Fruit fly (Drosophila melanogaster): Measurements from ENCODE around the gene CG31036.
"Not testable (repeated sequence)": the region's sequence is repeated elsewhere in the genome, so short reads cannot be mapped to it uniquely, and the experiment has no call there.

Gene CG31036

DNA sequence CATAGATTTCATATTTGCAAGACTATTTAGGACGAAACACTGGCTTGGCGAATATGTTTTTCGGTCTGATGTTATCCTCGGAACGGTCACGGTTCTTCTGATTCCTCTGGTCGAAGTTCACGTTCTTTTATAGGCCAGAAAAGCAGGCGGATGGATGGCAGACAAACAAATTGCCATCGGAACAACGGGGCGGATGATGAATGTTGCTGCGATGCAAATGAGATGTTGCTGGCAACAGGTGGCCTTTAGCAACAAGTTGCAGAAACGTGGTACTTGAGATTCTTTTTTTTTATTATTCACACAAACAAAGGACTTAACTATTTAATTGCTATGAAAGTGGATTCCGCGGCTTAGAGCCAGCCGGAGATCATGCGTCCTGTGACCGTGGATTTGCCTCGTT lies 6.3 kb downstream of the CG31036 start, which contains the start of gene Capa:
Capa (minus strand) TSS at position 101 of the 400 bp plus-strand sequence.
- no peak for TF ChIP-seq EcR (GFP tag; optimal IDR thresholded peaks at IDR 0.05)

DNA sequence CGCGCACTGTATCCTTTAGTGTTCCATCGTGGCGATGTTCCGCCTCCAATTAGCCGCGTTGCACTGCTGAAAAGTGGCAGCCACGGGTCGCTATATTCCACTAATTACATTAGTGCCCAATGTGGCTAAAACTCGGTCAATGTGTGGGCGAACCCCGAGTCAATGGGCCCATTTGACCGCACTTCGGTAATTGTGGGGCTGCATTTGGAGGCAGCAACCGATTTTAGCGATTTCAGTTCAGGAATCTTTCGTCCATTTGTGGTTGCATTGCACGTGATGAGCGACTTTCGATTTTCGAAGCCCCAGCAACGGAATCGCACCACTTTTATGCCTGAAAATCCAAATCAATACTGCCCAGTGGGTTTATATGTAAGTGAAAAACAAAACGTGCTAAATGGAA lies 12.3 kb downstream of the CG31036 start, which contains the start of gene trp:
trp (minus strand) TSS at position 101 of the 400 bp plus-strand sequence.
- TF ChIP-seq CG8159 (tag; optimal IDR thresholded peaks at IDR 0.05) = no peak
- no peak for TF ChIP-seq Snoo (tag; optimal IDR thresholded peaks at IDR 0.05)
- no peak for TF ChIP-seq EcR (GFP tag; optimal IDR thresholded peaks at IDR 0.05)
- TF ChIP-seq Pif1B (GFP tag; optimal IDR thresholded peaks at IDR 0.05) = no peak
- no peak for TF ChIP-seq gl (tag; optimal IDR thresholded peaks at IDR 0.05)
- no peak for TF ChIP-seq CG34367 (tag; optimal IDR thresholded peaks at IDR 0.05)
- TF ChIP-seq CG10348 (GFP tag; IDR thresholded peaks at IDR 0.05) = no peak

DNA sequence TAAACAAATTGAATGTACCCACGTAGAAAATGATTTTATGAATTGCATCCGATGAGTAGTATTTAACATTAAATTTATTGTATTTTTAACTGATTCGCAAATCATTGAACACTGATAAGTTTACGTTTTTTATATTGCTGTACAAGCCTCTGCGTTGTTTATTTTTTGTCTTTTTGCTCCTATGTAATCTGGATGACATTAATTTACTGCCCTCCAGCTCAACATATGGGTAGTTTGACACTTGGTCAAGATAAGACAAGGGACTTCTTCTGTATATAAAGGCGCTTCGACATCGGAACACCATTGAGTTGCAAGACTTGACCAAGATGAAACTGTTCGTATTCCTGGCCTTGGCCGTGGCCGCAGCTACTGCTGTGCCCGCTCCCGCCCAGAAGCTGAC lies 14.0 kb downstream of the CG31036 start, which contains the start of gene Jon99Ciii:
Jon99Ciii (plus strand) TSS at position 301 of the 400 bp plus-strand sequence.
- not testable (repeated sequence) for TF ChIP-seq CG32121 (GFP tag; IDR thresholded peaks at IDR 0.05); CG10348 (GFP tag; IDR thresholded peaks at IDR 0.05); CG14655 (GFP tag; optimal IDR thresholded peaks at IDR 0.05)

- not testable (repeated sequence) for TF ChIP-seq fd96Ca (GFP tag; IDR thresholded peaks at IDR 0.05); CG4496 (GFP tag; IDR thresholded peaks at IDR 0.05); Pif1B (GFP tag; optimal IDR thresholded peaks at IDR 0.05)
These were observed 16.6 kb downstream of the CG31036 start, which contains the start of gene Jon99Cii for dm6 chr3R:29924515-29924914. Gene Jon99Cii (minus strand): TSS chr3R:29924615.

DNA sequence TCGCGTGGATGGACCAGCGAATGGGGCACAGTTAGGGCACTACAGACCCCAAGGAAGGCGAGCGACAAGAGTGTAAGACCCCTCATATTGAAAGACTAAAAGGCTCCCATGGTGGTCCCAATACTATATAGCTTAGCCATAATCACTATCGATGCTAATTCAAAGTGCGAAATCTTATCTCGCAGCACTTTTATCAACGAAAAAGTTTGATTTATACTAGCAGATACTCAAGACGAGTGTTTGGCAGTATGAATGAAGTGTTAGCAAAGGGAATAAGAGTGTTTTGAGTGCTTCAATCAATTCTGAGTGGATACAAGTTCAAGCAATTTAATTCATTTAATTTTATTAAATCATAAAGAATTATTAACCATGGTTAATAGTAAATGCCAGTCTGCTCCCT lies 18.2 kb downstream of the CG31036 start, which contains the start of gene Jon99Ci:
Jon99Ci (minus strand) TSS at position 101 of the 400 bp plus-strand sequence.
- TF ChIP-seq Ets98B (GFP tag; IDR thresholded peaks at IDR 0.05) (no peak), Snoo (tag; optimal IDR thresholded peaks at IDR 0.05) (no peak), CG34367 (tag; optimal IDR thresholded peaks at IDR 0.05) (no peak)

dm6 chr3R:29926955-29927354 lies 19.0 kb downstream of the CG31036 start, which contains the start of gene CG15522:
Gene CG15522 (plus strand): TSS chr3R:29927255.
- TF ChIP-seq EcR (GFP tag; optimal IDR thresholded peaks at IDR 0.05) = no peak
- no peak for TF ChIP-seq CG12605 (GFP tag; IDR thresholded peaks at IDR 0.05)
- no peak for TF ChIP-seq CG8301 (tag; optimal IDR thresholded peaks at IDR 0.05)
- TF ChIP-seq Snoo (tag; optimal IDR thresholded peaks at IDR 0.05) = no peak
- no peak for TF ChIP-seq CG9948 (tag; optimal IDR thresholded peaks at IDR 0.05)
- TF ChIP-seq CG17806 (tag; optimal IDR thresholded peaks at IDR 0.05) = no peak
- no peak for TF ChIP-seq Pif1B (GFP tag; optimal IDR thresholded peaks at IDR 0.05)
- TF ChIP-seq CG34367 (tag; optimal IDR thresholded peaks at IDR 0.05) = no peak
- TF ChIP-seq fd96Ca (GFP tag; IDR thresholded peaks at IDR 0.05) = no peak
- no peak for TF ChIP-seq gl (tag; optimal IDR thresholded peaks at IDR 0.05)
- no peak for TF ChIP-seq CG15710 (tag; optimal IDR thresholded peaks at IDR 0.05)
- TF ChIP-seq rn (GFP tag; IDR thresholded peaks at IDR 0.05) = no peak
- no peak for TF ChIP-seq CG32121 (GFP tag; IDR thresholded peaks at IDR 0.05)
- TF ChIP-seq D1 (tag; optimal IDR thresholded peaks at IDR 0.05) = no peak
- TF ChIP-seq CG8159 (tag; optimal IDR thresholded peaks at IDR 0.05) = no peak
- TF ChIP-seq CG13204 (GFP tag; optimal IDR thresholded peaks at IDR 0.05) = no peak

DNA sequence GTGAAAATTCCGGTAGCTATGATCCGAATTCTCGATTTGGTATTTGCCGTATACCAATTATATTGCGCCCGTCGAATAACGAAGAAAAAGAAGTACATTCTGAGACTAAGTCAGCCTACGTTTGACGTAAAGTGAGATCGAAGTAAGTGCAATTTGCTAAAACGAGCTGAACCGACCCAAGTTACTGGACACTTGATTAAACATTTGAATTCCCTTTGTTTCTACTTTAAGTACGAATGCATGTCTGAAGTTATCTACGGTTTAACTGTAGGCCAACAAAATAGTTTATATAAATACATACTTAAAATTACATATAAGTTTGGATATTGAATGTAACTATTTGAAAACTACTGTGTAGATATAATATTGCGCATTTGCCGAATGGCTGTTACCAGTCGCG lies 22.4 kb downstream of the CG31036 start, which contains the start of gene alpha-Man-Ic:
alpha-Man-Ic (minus strand) TSS at position 101 of the 400 bp plus-strand sequence.
- no peak for TF ChIP-seq CG4496 (GFP tag; IDR thresholded peaks at IDR 0.05)
- TF ChIP-seq CG13204 (GFP tag; optimal IDR thresholded peaks at IDR 0.05) = no peak
- TF ChIP-seq CG10348 (GFP tag; IDR thresholded peaks at IDR 0.05) = no peak
- TF ChIP-seq Snoo (tag; optimal IDR thresholded peaks at IDR 0.05) = no peak
- no peak for TF ChIP-seq Pif1A (GFP tag; optimal IDR thresholded peaks at IDR 0.05)
- no peak for TF ChIP-seq CG34367 (tag; optimal IDR thresholded peaks at IDR 0.05)
- no peak for TF ChIP-seq CG32121 (GFP tag; IDR thresholded peaks at IDR 0.05)
- TF ChIP-seq CG14655 (GFP tag; optimal IDR thresholded peaks at IDR 0.05) = no peak
- TF ChIP-seq CG8159 (tag; optimal IDR thresholded peaks at IDR 0.05) = no peak
- no peak for TF ChIP-seq EcR (GFP tag; optimal IDR thresholded peaks at IDR 0.05)
- no peak for TF ChIP-seq Pif1B (GFP tag; optimal IDR thresholded peaks at IDR 0.05)
- TF ChIP-seq gl (tag; optimal IDR thresholded peaks at IDR 0.05) = no peak
- no peak for TF ChIP-seq CG12605 (GFP tag; IDR thresholded peaks at IDR 0.05)
- no peak for TF ChIP-seq rn (GFP tag; IDR thresholded peaks at IDR 0.05)
- no peak for TF ChIP-seq fd96Ca (GFP tag; IDR thresholded peaks at IDR 0.05)
- no peak for TF ChIP-seq CG8301 (tag; optimal IDR thresholded peaks at IDR 0.05)
- no peak for TF ChIP-seq CG17806 (tag; optimal IDR thresholded peaks at IDR 0.05)
- TF ChIP-seq Ets98B (GFP tag; IDR thresholded peaks at IDR 0.05) = no peak
- TF ChIP-seq CG15710 (tag; optimal IDR thresholded peaks at IDR 0.05) = no peak
